In genomic region chrX:23151965-23152364, dm6 we compare ENCODE assay signal across 3 fruit fly cellular contexts.
TF ChIP-seq lines count a peak whose summit lies in the region.
"Not testable (repeated sequence)": the region's sequence is repeated elsewhere in the genome, so short reads cannot be mapped to it uniquely, and the experiment has no call there.

No protein-coding gene starts in this region.

- TF ChIP-seq CTCF in whole organism, embryonic (GFP tag; optimal IDR thresholded peaks at IDR 0.05; lab: Kevin White, UChicago): not testable (repeated sequence)

TF ChIP-seq in whole organism, embryonic, 481 proteins besides CTCF, POLR2A, EP300 and RAD21 (continues in another document):
- TF ChIP-seq CG7357 (GFP tag; IDR thresholded peaks at IDR 0.05; lab: Robert Waterston, UW): peak; percentile 34; the same call in 1 of the 3 replicates
- TF ChIP-seq slbo (GFP tag; IDR thresholded peaks at IDR 0.05; lab: Robert Waterston, UW): peak; percentile 43; the same call in 1 of the 2 replicates
- TF ChIP-seq CG11560 (tag; IDR thresholded peaks at IDR 0.05; lab: Robert Waterston, UW): peak; percentile 61; the same call in 2 of the 3 replicates
- TF ChIP-seq ssp (GFP tag; IDR thresholded peaks at IDR 0.05; lab: Robert Waterston, UW): peak; percentile 56
- TF ChIP-seq Dref (GFP tag; IDR thresholded peaks at IDR 0.05; lab: Robert Waterston, UW): 0 out of 2 replicates have a peak, but pooled peaks have one; percentile 26
- peak; percentile 39; the same call in 1 of the 2 replicates for TF ChIP-seq lmd (GFP tag; IDR thresholded peaks at IDR 0.05; lab: Robert Waterston, UW)
- TF ChIP-seq CG43689 (GFP tag; IDR thresholded peaks at IDR 0.05; lab: Robert Waterston, UW): 0 out of 2 replicates have a peak, but pooled peaks have one; percentile 48
- TF ChIP-seq Oaz (GFP tag; IDR thresholded peaks at IDR 0.05; lab: Robert Waterston, UW): peak; percentile 17; the same call in 1 of the 2 replicates
- TF ChIP-seq Aef1 (GFP tag; IDR thresholded peaks at IDR 0.05; lab: Robert Waterston, UW): 0 out of 3 replicates have a peak, but pooled peaks have one; percentile 26
- peak; percentile 24; the same call in 1 of the 3 replicates for TF ChIP-seq ase (GFP tag; IDR thresholded peaks at IDR 0.05; lab: Robert Waterston, UW)
- TF ChIP-seq CG2889 (GFP tag; IDR thresholded peaks at IDR 0.05; lab: Robert Waterston, UW): peak; percentile 59; the same call in 2 of the 3 replicates
- peak; percentile 39; the same call in 1 of the 2 replicates for TF ChIP-seq CG14667 (GFP tag; IDR thresholded peaks at IDR 0.05; lab: Robert Waterston, UW)
- TF ChIP-seq dan (GFP tag; IDR thresholded peaks at IDR 0.05; lab: Robert Waterston, UW): peak; percentile 67; the same call in 1 of the 2 replicates
- 0 out of 2 replicates have a peak, but pooled peaks have one; percentile 14 for TF ChIP-seq CG11247 (GFP tag; IDR thresholded peaks at IDR 0.05; lab: Robert Waterston, UW)
- peak; percentile 70; the same call in 2 of the 3 replicates for TF ChIP-seq jigr1 (GFP tag; IDR thresholded peaks at IDR 0.05; lab: Robert Waterston, UW)
- TF ChIP-seq CG34422 (GFP tag; IDR thresholded peaks at IDR 0.05; lab: Robert Waterston, UW): peak; percentile 15; the same call in 1 of the 3 replicates
- peak; percentile 79 for TF ChIP-seq CG11085 (GFP tag; IDR thresholded peaks at IDR 0.05; lab: Robert Waterston, UW)
- TF ChIP-seq sisA (GFP tag; IDR thresholded peaks at IDR 0.05; lab: Robert Waterston, UW): peak; percentile 29; the same call in 1 of the 2 replicates
- TF ChIP-seq ttk (GFP tag; IDR thresholded peaks at IDR 0.05; lab: Robert Waterston, UW): peak; percentile 65; the same call in 1 of the 2 replicates
- peak; percentile 43; the same call in 1 of the 2 replicates for TF ChIP-seq CG10959 (GFP tag; IDR thresholded peaks at IDR 0.05; lab: Robert Waterston, UW)
- TF ChIP-seq Gsc (GFP tag; IDR thresholded peaks at IDR 0.05; lab: Robert Waterston, UW): peak; percentile 31; the same call in 1 of the 2 replicates
- peak; percentile 17; the same call in 1 of the 2 replicates for TF ChIP-seq CG4730 (GFP tag; IDR thresholded peaks at IDR 0.05; lab: Robert Waterston, UW)
- TF ChIP-seq toy (GFP tag; IDR thresholded peaks at IDR 0.05; lab: Robert Waterston, UW): peak; percentile 52; the same call in 1 of the 2 replicates
- peak; percentile 70 for TF ChIP-seq Doc2 (GFP tag; IDR thresholded peaks at IDR 0.05; lab: Robert Waterston, UW)
- peak; percentile 71 for TF ChIP-seq ro (GFP tag; IDR thresholded peaks at IDR 0.05; lab: Robert Waterston, UW)

TF ChIP-seq in whole organism, prepupa, 60 proteins besides CTCF, POLR2A, EP300 and RAD21:
- peak; percentile 30 for TF ChIP-seq svp (GFP tag; lab: Kevin White, UChicago)

TF ChIP-seq in whole organism, pupa, 21 proteins besides CTCF, POLR2A, EP300 and RAD21:
- 0 out of 2 replicates have a peak, but pooled peaks have one; percentile 23 for TF ChIP-seq rn (GFP tag; IDR thresholded peaks at IDR 0.05; lab: Robert Waterston, UW)
